Worm (Caenorhabditis elegans) whole organism, late embryonic: Measurements from ENCODE around the gene F55G7.4.

ENCODE experiments used
- Y22D7AL.16 ChIP-seq: sonication (generic microtip); optimal IDR thresholded peaks from 2 replicates; lab custom pipeline; 2016; ENCODE audit warnings: missing genetic modification characterization, missing compliant biosample characterization
- ceh-18 ChIP-seq: sonication (generic microtip); optimal IDR thresholded peaks from 2 replicates; lab custom pipeline; 2016; ENCODE audit warnings: missing genetic modification characterization, missing compliant biosample characterization
- ceh-19 ChIP-seq: fragments of 200-800 bp; sonication (Bioruptor generic); optimal IDR thresholded peaks from 2 replicates; lab custom pipeline; 2018; ENCODE audit warnings: mild to moderate bottlenecking, missing genetic modification characterization, missing compliant biosample characterization
- ceh-31 ChIP-seq: sonication (generic microtip); optimal IDR thresholded peaks from 2 replicates; lab custom pipeline; 2016; ENCODE audit warnings: missing genetic modification characterization, missing compliant biosample characterization
- ceh-34 ChIP-seq: sonication (generic microtip); optimal IDR thresholded peaks from 2 replicates; lab custom pipeline; 2016; ENCODE audit warnings: mild to moderate bottlenecking, missing genetic modification characterization, missing compliant biosample characterization
- ceh-48 ChIP-seq: sonication (generic microtip); optimal IDR thresholded peaks from 2 replicates; lab custom pipeline; 2016; ENCODE audit warnings: missing genetic modification characterization, inconsistent platforms, missing compliant biosample characterization
- che-1 ChIP-seq: sonication (generic microtip); optimal IDR thresholded peaks from 2 replicates; lab custom pipeline; 2016; ENCODE audit warnings: mild to moderate bottlenecking, missing genetic modification characterization, missing compliant biosample characterization
- elt-2 ChIP-seq: sonication (generic microtip); optimal IDR thresholded peaks from 2 replicates; lab custom pipeline; 2016; ENCODE audit warnings: missing genetic modification reagents, missing genetic modification characterization, missing compliant biosample characterization
- fax-1 ChIP-seq: sonication (generic microtip); optimal IDR thresholded peaks from 2 replicates; lab custom pipeline; 2016; ENCODE audit warnings: missing genotype, missing genetic modification characterization, missing compliant biosample characterization
- fkh-10 ChIP-seq: fragments of 150-350 bp; optimal IDR thresholded peaks from 2 replicates; lab custom pipeline; 2014; ENCODE audit warnings: missing biosample characterization, missing genetic modification reagents, missing genetic modification characterization
- fkh-6 ChIP-seq: sonication (generic microtip); optimal IDR thresholded peaks from 2 replicates; lab custom pipeline; 2016; ENCODE audit warnings: missing genetic modification characterization, missing compliant biosample characterization
- gmeb-2 ChIP-seq: sonication (generic microtip); optimal IDR thresholded peaks from 2 replicates; lab custom pipeline; 2016; ENCODE audit warnings: missing genetic modification characterization, inconsistent platforms, missing compliant biosample characterization
- hlh-13 ChIP-seq: fragments of 200-800 bp; sonication (Bioruptor generic); optimal IDR thresholded peaks from 2 replicates; lab custom pipeline; 2018; ENCODE audit warnings: mild to moderate bottlenecking, missing genetic modification characterization, missing compliant biosample characterization
- hlh-15 ChIP-seq: sonication (generic microtip); optimal IDR thresholded peaks from 2 replicates; lab custom pipeline; 2016; ENCODE audit warnings: missing genetic modification characterization, missing compliant biosample characterization
- hlh-30 ChIP-seq: sonication (generic microtip); optimal IDR thresholded peaks from 2 replicates; lab custom pipeline; 2017; ENCODE audit warnings: antibody characterized with exemption, missing genetic modification characterization, missing compliant biosample characterization; ENCODE audit not compliant: insufficient read depth
- hlh-6 ChIP-seq: sonication (generic microtip); optimal IDR thresholded peaks from 2 replicates; lab custom pipeline; 2016; ENCODE audit warnings: missing genotype, missing genetic modification characterization, missing compliant biosample characterization
- hlh-8 ChIP-seq: sonication (generic microtip); optimal IDR thresholded peaks from 2 replicates; lab custom pipeline; 2016; ENCODE audit warnings: missing genotype, missing genetic modification characterization, missing compliant biosample characterization
- lim-6 ChIP-seq: sonication (generic microtip); optimal IDR thresholded peaks from 2 replicates; lab custom pipeline; 2016; ENCODE audit warnings: missing genetic modification characterization, missing compliant biosample characterization
- lin-11 ChIP-seq: fragments of 200-800 bp; sonication (Bioruptor generic); optimal IDR thresholded peaks from 2 replicates; lab custom pipeline; 2018; ENCODE audit warnings: mild to moderate bottlenecking, missing genetic modification characterization, missing compliant biosample characterization
- nhr-232 ChIP-seq: sonication (generic microtip); optimal IDR thresholded peaks from 2 replicates; lab custom pipeline; 2016; ENCODE audit warnings: missing genetic modification characterization, missing compliant biosample characterization
- pag-3 ChIP-seq: sonication (generic microtip); optimal IDR thresholded peaks from 2 replicates; lab custom pipeline; 2016; ENCODE audit warnings: missing compliant biosample characterization, missing genetic modification characterization, borderline replicate concordance
- pha-4 ChIP-seq: fragments of 150-350 bp; optimal IDR thresholded peaks from 2 replicates; lab custom pipeline; 2018; ENCODE audit warnings: missing biosample characterization, missing genetic modification reagents, missing genetic modification characterization
- pqm-1 ChIP-seq: sonication (generic microtip); optimal IDR thresholded peaks from 2 replicates; lab custom pipeline; 2016; ENCODE audit warnings: missing genetic modification characterization, missing compliant biosample characterization
- ref-2 ChIP-seq: sonication (generic microtip); optimal IDR thresholded peaks from 2 replicates; lab custom pipeline; 2016; ENCODE audit warnings: missing genetic modification characterization, missing compliant biosample characterization
- rnt-1 ChIP-seq: sonication (generic microtip); optimal IDR thresholded peaks from 2 replicates; lab custom pipeline; 2016; ENCODE audit warnings: missing genetic modification characterization, missing compliant biosample characterization
- sdc-2 ChIP-seq: sonication (generic microtip); optimal IDR thresholded peaks from 2 replicates; lab custom pipeline; 2016; ENCODE audit warnings: missing genotype, missing genetic modification characterization, missing compliant biosample characterization
- sox-2 ChIP-seq: fragments of 200-800 bp; sonication (Bioruptor generic); IDR thresholded peaks from 2 replicates; pipeline ENCODE4 v1.3.6; 2022; ENCODE audit warnings: missing genetic modification reagents, missing genetic modification characterization, missing compliant biosample characterization
- sox-4 ChIP-seq: sonication (generic microtip); optimal IDR thresholded peaks from 2 replicates; lab custom pipeline; 2017; ENCODE audit warnings: mild to moderate bottlenecking, missing genetic modification characterization, inconsistent platforms, missing compliant biosample characterization
- tbx-2 ChIP-seq: sonication (generic microtip); optimal IDR thresholded peaks from 2 replicates; lab custom pipeline; 2016; ENCODE audit warnings: missing genetic modification characterization, missing compliant biosample characterization
- unc-42 ChIP-seq: sonication (generic microtip); optimal IDR thresholded peaks from 2 replicates; lab custom pipeline; 2016; ENCODE audit warnings: missing genotype, missing genetic modification characterization, missing compliant biosample characterization

The F55G7.4 gene

ce11 chrX:11909168-11909567 lies 18.5 kb upstream of the F55G7.4 start:
- TF ChIP-seq elt-2 (tag; lab: Kevin White, UChicago) = peak; percentile 24
- TF ChIP-seq pqm-1 (tag; lab: Kevin White, UChicago) = no peak
- no peak for TF ChIP-seq fax-1 (tag; lab: Kevin White, UChicago)
- TF ChIP-seq ceh-34 (tag; lab: Kevin White, UChicago) = no peak
- TF ChIP-seq sdc-2 (tag; lab: Kevin White, UChicago) = no peak

ce11 chrX:11910046-11910445 lies 17.6 kb upstream of the F55G7.4 start, which contains the start of gene Y62H9A.15:
Gene Y62H9A.15 (minus strand): TSS chrX:11910145.
- TF ChIP-seq ceh-48 (tag; lab: Kevin White, UChicago) (no peak), nhr-232 (tag; lab: Kevin White, UChicago) (no peak), elt-2 (tag; lab: Kevin White, UChicago) (peak; percentile 60)

ce11 chrX:11913824-11914223 lies 13.9 kb upstream of the F55G7.4 start, which contains the start of gene Y62H9A.12:
Gene Y62H9A.12 (plus strand): TSS chrX:11914124.
- no peak for TF ChIP-seq sox-2 (GFP tag; lab: Robert Waterston, UW)

ce11 chrX:11916705-11917104 lies 11.0 kb upstream of the F55G7.4 start, which contains the start of gene Y62H9A.13:
Gene Y62H9A.13 (plus strand): TSS chrX:11917005.
- no peak for TF ChIP-seq gmeb-2 (tag; lab: Kevin White, UChicago)
- TF ChIP-seq pha-4 (tag; lab: Kevin White, UChicago) = no peak
- no peak for TF ChIP-seq lin-11 (tag; lab: Kevin White, UChicago)
- no peak for TF ChIP-seq tbx-2 (tag; lab: Kevin White, UChicago)
- no peak for TF ChIP-seq ceh-18 (tag; lab: Kevin White, UChicago)
- TF ChIP-seq ceh-19 (GFP tag; lab: Kevin White, UChicago) = no peak
- TF ChIP-seq hlh-13 = no peak
- TF ChIP-seq unc-42 (tag; lab: Kevin White, UChicago) = no peak

ce11 chrX:11917994-11918393 lies 9.7 kb upstream of the F55G7.4 start, which contains the start of gene Y62H9A.16:
Gene Y62H9A.16 (plus strand): TSS chrX:11918294.
- TF ChIP-seq rnt-1 (tag; lab: Kevin White, UChicago) = no peak
- no peak for TF ChIP-seq hlh-6 (tag; lab: Kevin White, UChicago)
- TF ChIP-seq unc-42 (tag; lab: Kevin White, UChicago) = no peak
- no peak for TF ChIP-seq ceh-31 (tag; lab: Kevin White, UChicago)
- TF ChIP-seq fkh-10 (GFP tag; lab: Kevin White, UChicago) = no peak
- no peak for TF ChIP-seq hlh-15 (tag; lab: Kevin White, UChicago)
- TF ChIP-seq che-1 (tag; lab: Kevin White, UChicago) = no peak
- no peak for TF ChIP-seq ceh-48 (tag; lab: Kevin White, UChicago)
- TF ChIP-seq hlh-30 (tag; lab: Kevin White, UChicago) = no peak
- TF ChIP-seq sdc-2 (tag; lab: Kevin White, UChicago) = no peak
- no peak for TF ChIP-seq lin-11 (tag; lab: Kevin White, UChicago)
- TF ChIP-seq Y22D7AL.16 (tag; lab: Kevin White, UChicago) = no peak
- TF ChIP-seq pag-3 (tag; lab: Kevin White, UChicago) = no peak
- TF ChIP-seq pqm-1 (tag; lab: Kevin White, UChicago) = no peak

ce11 chrX:11920723-11921283 lies 6.9 kb upstream of the F55G7.4 start, which contains the start of gene Y62H9A.14:
Gene Y62H9A.14 (plus strand): TSS chrX:11921233.
- TF ChIP-seq che-1 (tag; lab: Kevin White, UChicago) (no peak), hlh-8 (tag; lab: Kevin White, UChicago) (no peak)

ce11 chrX:11924158-11924557 lies 3.5 kb upstream of the F55G7.4 start, which contains the start of gene F55G7.1:
Gene F55G7.1 (plus strand): TSS chrX:11924433.
- TF ChIP-seq fkh-6 (tag; lab: Kevin White, UChicago) (no peak), lim-6 (tag; lab: Kevin White, UChicago) (no peak), sox-4 (tag; lab: Kevin White, UChicago) (no peak), sdc-2 (tag; lab: Kevin White, UChicago) (peak; percentile 97), ref-2 (tag; lab: Kevin White, UChicago) (peak; percentile 9)
